Fruit fly (Drosophila melanogaster) whole organism, wandering third instar larva: ENCODE results near the gene Dnaaf5.

Experiments
- Dif ChIP-seq: fragments of 200-275, 200-300 bp; sonication (Bioruptor generic); optimal IDR thresholded peaks from 2 replicates; lab custom pipeline; 2018; ENCODE audit warnings: missing biosample characterization, missing genetic modification characterization; ENCODE audit not compliant: partially characterized antibody
- Hr78 ChIP-seq: fragments of >200 bp; optimal IDR thresholded peaks from 2 replicates; lab custom pipeline; 2017; ENCODE audit warnings: missing biosample characterization, missing genetic modification characterization
- Myc ChIP-seq: fragments of >200 bp; optimal IDR thresholded peaks from 2 replicates; lab custom pipeline; 2017
- Rel ChIP-seq, 2 experiments: fragments of 200-800 bp; sonication (Bioruptor generic) in 1 of 2; optimal IDR thresholded peaks; 2 replicates in 1 of 2; 3 replicates in 1 of 2; lab custom pipeline; 2016 to 2019; ENCODE audit warnings: mild to moderate bottlenecking in 2 of 2, missing biosample characterization in 2 of 2, missing genetic modification characterization in 2 of 2, moderate library complexity in 1 of 2
- dmrt93B ChIP-seq: fragments of 200-800 bp; sonication (Bioruptor generic); optimal IDR thresholded peaks from 2 replicates; lab custom pipeline; 2018; ENCODE audit warnings: missing biosample characterization, mild to moderate bottlenecking, missing genetic modification characterization
- ey ChIP-seq: fragments of 200-800 bp; sonication (Bioruptor generic); optimal IDR thresholded peaks from 2 replicates; lab custom pipeline; 2016; ENCODE audit warnings: missing biosample characterization, missing genetic modification characterization
- pan ChIP-seq: fragments of >200 bp; optimal IDR thresholded peaks from 2 replicates; lab custom pipeline; 2017

- TF ChIP-seq Hr78 (GFP tag; lab: Kevin White, UChicago) (no peak), ey (GFP tag; lab: Kevin White, UChicago) (no peak), pan (lab: Kevin White, UChicago) (no peak), Myc (lab: Kevin White, UChicago) (no peak), Dif (GFP tag; lab: Kevin White, UChicago) (no peak), dmrt93B (GFP tag; lab: Kevin White, UChicago) (no peak), Rel (GFP tag; optimal IDR thresholded peaks at IDR 0.05; lab: Kevin White, UChicago) (no peak), Rel (tag; optimal IDR thresholded peaks at IDR 0.05; lab: Kevin White, UChicago) (no peak)
These were observed 28.9 kb upstream of the Dnaaf5 start for dm6 chr3R:14390465-14390864.
